Worm (Caenorhabditis elegans): Measurements from ENCODE around the gene Y105C5A.13.
"Not testable (repeated sequence)": the region's sequence is repeated elsewhere in the genome, so short reads cannot be mapped to it uniquely, and the experiment has no call there.

Y105C5A.13 gene

ce11 chrIV:15646418-15647220 is 5.6 kb downstream of the Y105C5A.13 start, which contains the start of the genes Y105C5A.1268 and Y105C5A.1272 (continued):
- TF ChIP-seq C34F6.9 (tag; optimal IDR thresholded peaks at IDR 0.05) (peak; percentile 93), ztf-4 (tag; optimal IDR thresholded peaks at IDR 0.05) (peak; percentile 85), mab-5 (tag; optimal IDR thresholded peaks at IDR 0.05) (peak; percentile 85), sma-9 (GFP tag; optimal IDR thresholded peaks at IDR 0.05) (peak; percentile 80)
- TF ChIP-seq sma-9 (tag; optimal IDR thresholded peaks at IDR 0.05): not testable (repeated sequence)

- TF ChIP-seq ceh-82 (tag; optimal IDR thresholded peaks at IDR 0.05) (no peak), mdl-1 (tag; optimal IDR thresholded peaks at IDR 0.05) (no peak), unc-55 (GFP tag; optimal IDR thresholded peaks at IDR 0.05) (no peak), nhr-25 (tag; optimal IDR thresholded peaks at IDR 0.05) (no peak), nhr-237 (tag; optimal IDR thresholded peaks at IDR 0.05) (no peak), nhr-10 (tag; optimal IDR thresholded peaks at IDR 0.05) (no peak), unc-62 (GFP tag; optimal IDR thresholded peaks at IDR 0.05) (no peak)
Measured at ce11 chrIV:15648245-15648644, 7.2 kb downstream of the Y105C5A.13 start.

ce11 chrIV:15658444-15658843 is 17.4 kb downstream of the Y105C5A.13 start:
- TF ChIP-seq nhr-129 (tag; optimal IDR thresholded peaks at IDR 0.05) (no peak), nhr-237 (tag; optimal IDR thresholded peaks at IDR 0.05) (no peak), lin-39 (tag; optimal IDR thresholded peaks at IDR 0.05) (no peak), mbf-1 (tag; optimal IDR thresholded peaks at IDR 0.05) (no peak), lin-11 (tag; optimal IDR thresholded peaks at IDR 0.05) (no peak), alr-1 (tag; optimal IDR thresholded peaks at IDR 0.05) (no peak), nhr-23 (tag; optimal IDR thresholded peaks at IDR 0.05) (no peak), ceh-16 (tag; optimal IDR thresholded peaks at IDR 0.05) (no peak), ztf-1 (GFP tag; conservative IDR thresholded peaks at IDR 0.05) (no peak), zag-1 (tag; optimal IDR thresholded peaks at IDR 0.05) (no peak), peb-1 (tag; optimal IDR thresholded peaks at IDR 0.05) (no peak)

- no peak for TF ChIP-seq unc-62 (GFP tag; optimal IDR thresholded peaks at IDR 0.05)
- TF ChIP-seq nhr-21 (tag; optimal IDR thresholded peaks at IDR 0.05): no peak
- TF ChIP-seq skn-1 (tag; optimal IDR thresholded peaks at IDR 0.05): no peak
- TF ChIP-seq snpc-4 (tag; optimal IDR thresholded peaks at IDR 0.05): no peak
- peak; percentile 37 for TF ChIP-seq nhr-25 (tag; optimal IDR thresholded peaks at IDR 0.05)
- TF ChIP-seq lsy-2 (tag; optimal IDR thresholded peaks at IDR 0.05): no peak
- no peak for TF ChIP-seq gmeb-1 (tag; optimal IDR thresholded peaks at IDR 0.05)
- no peak for TF ChIP-seq mbf-1 (tag; optimal IDR thresholded peaks at IDR 0.05)
- no peak for TF ChIP-seq nhr-23 (tag; optimal IDR thresholded peaks at IDR 0.05)
- TF ChIP-seq sem-4 (tag; optimal IDR thresholded peaks at IDR 0.05): no peak
- no peak for TF ChIP-seq nhr-10 (tag; optimal IDR thresholded peaks at IDR 0.05)
- TF ChIP-seq blmp-1 (tag; optimal IDR thresholded peaks at IDR 0.05; ENCODE audit: insufficient read depth): peak; percentile 34
- no peak for TF ChIP-seq unc-55 (GFP tag; optimal IDR thresholded peaks at IDR 0.05)
- no peak for TF ChIP-seq mdl-1 (tag; optimal IDR thresholded peaks at IDR 0.05)
- no peak for TF ChIP-seq aly-2 (tag; optimal IDR thresholded peaks at IDR 0.05)
- TF ChIP-seq lin-11 (tag; optimal IDR thresholded peaks at IDR 0.05): no peak
- TF ChIP-seq nhr-237 (tag; optimal IDR thresholded peaks at IDR 0.05): no peak
- no peak for TF ChIP-seq F13H6.1 (tag; optimal IDR thresholded peaks at IDR 0.05)
- peak; percentile 42 for TF ChIP-seq sma-3 (GFP tag; optimal IDR thresholded peaks at IDR 0.05)
- TF ChIP-seq fos-1 (tag; optimal IDR thresholded peaks at IDR 0.05): peak; percentile 37
- TF ChIP-seq ceh-82 (tag; optimal IDR thresholded peaks at IDR 0.05): no peak
- TF ChIP-seq zag-1 (tag; optimal IDR thresholded peaks at IDR 0.05): no peak
- no peak for TF ChIP-seq Y55F3AM.14 (GFP tag; optimal IDR thresholded peaks at IDR 0.05)
- no peak for TF ChIP-seq egl-27 (tag; optimal IDR thresholded peaks at IDR 0.05)
- no peak for TF ChIP-seq sma-9 (GFP tag; optimal IDR thresholded peaks at IDR 0.05)
- TF ChIP-seq sma-9 (tag; optimal IDR thresholded peaks at IDR 0.05): no peak
- no peak for TF ChIP-seq R02D3.7 (tag; optimal IDR thresholded peaks at IDR 0.05)
- TF ChIP-seq ztf-4 (tag; optimal IDR thresholded peaks at IDR 0.05): no peak
Measured at ce11 chrIV:15672994-15673393, 32.0 kb downstream of the Y105C5A.13 start.
